Worm (Caenorhabditis elegans): ENCODE measurements around the gene nas-23.

The nas-23 gene

DNA sequence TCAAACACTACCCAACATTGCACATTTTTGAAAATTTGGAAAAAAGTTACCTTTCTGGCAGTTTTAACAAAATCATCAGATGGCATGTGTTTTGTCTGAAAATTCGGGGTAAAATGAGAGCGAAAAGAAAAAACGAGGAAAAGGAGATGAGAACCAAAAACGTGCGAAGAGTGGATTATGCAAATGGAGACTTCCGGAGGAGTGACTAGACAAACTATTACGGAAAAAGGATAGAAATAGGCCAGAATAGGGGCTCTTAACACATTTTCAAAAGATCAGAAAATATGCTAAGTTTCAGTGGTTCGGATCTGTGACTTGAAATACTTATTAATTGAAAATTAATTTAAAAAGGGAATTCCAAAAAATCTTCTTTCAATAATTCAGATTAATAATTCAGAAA is 5.9 kb upstream of the nas-23 start, which contains the start of gene srab-14:
TSS of gene srab-14 (minus strand) at position 101 of the 400 bp plus-strand sequence.
- TF ChIP-seq nfyb-1 (GFP tag; IDR thresholded peaks at IDR 0.05) (no peak), ama-1 (optimal IDR thresholded peaks at IDR 0.05) (no peak), ama-1 (GFP tag; optimal IDR thresholded peaks at IDR 0.05) (no peak), cebp-2 (GFP tag; IDR thresholded peaks at IDR 0.05) (no peak)

DNA sequence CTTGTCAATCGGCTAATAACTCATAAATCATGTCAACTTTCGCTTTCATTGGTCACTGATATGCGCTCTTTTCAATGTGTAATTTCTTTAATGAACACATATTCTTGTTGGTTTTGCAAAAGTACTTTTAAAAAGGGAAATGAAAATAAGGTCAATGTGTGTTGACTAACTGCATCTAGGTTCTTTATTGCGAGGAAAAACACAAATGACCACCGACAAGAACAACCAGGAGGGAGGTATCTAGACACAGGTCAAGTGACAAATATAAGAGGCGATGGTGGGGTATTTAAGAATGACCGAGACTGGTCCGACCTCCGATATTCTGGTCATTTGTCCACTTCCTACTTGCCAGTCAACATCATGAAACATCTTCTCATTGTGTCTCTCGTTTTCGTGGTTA is 2.6 kb upstream of the nas-23 start, which contains the start of gene spi-1:
TSS of gene spi-1 (plus strand) at position 178 of the 400 bp plus-strand sequence.
- TF ChIP-seq cebp-2 (GFP tag; IDR thresholded peaks at IDR 0.05) = no peak
- no peak for TF ChIP-seq F33H1.4 (GFP tag; IDR thresholded peaks at IDR 0.05)
- TF ChIP-seq ceh-27 (GFP tag; optimal IDR thresholded peaks at IDR 0.05) = no peak
- TF ChIP-seq F55B11.4 (tag; optimal IDR thresholded peaks at IDR 0.05; ENCODE audit: borderline replicate concordance, insufficient read depth) = no peak
- TF ChIP-seq madf-3 (GFP tag; IDR thresholded peaks at IDR 0.05) = no peak
- no peak for TF ChIP-seq dpl-1 (GFP tag; optimal IDR thresholded peaks at IDR 0.05)
- no peak for TF ChIP-seq K12H6.12 (tag; optimal IDR thresholded peaks at IDR 0.05)
- no peak for TF ChIP-seq ccch-3 (GFP tag; optimal IDR thresholded peaks at IDR 0.05)
- no peak for TF ChIP-seq lag-1 (GFP tag; IDR thresholded peaks at IDR 0.05)
- TF ChIP-seq D2030.7 (GFP tag; IDR thresholded peaks at IDR 0.05) = no peak
- TF ChIP-seq attf-6 (GFP tag; IDR thresholded peaks at IDR 0.05) = no peak
- TF ChIP-seq ama-1 (optimal IDR thresholded peaks at IDR 0.05) = no peak
- no peak for TF ChIP-seq ama-1 (GFP tag; optimal IDR thresholded peaks at IDR 0.05)
- TF ChIP-seq mes-4 (tag; optimal IDR thresholded peaks at IDR 0.05) = no peak
- no peak for TF ChIP-seq nhr-90 (tag; optimal IDR thresholded peaks at IDR 0.05)
- TF ChIP-seq C17E4.6 (GFP tag; IDR thresholded peaks at IDR 0.05) = no peak
- TF ChIP-seq ztf-3 (GFP tag; optimal IDR thresholded peaks at IDR 0.05) = no peak
- no peak for TF ChIP-seq lin-40 (tag; optimal IDR thresholded peaks at IDR 0.05)
- TF ChIP-seq F49E8.2 (tag; optimal IDR thresholded peaks at IDR 0.05; ENCODE audit: insufficient read depth) = no peak

DNA sequence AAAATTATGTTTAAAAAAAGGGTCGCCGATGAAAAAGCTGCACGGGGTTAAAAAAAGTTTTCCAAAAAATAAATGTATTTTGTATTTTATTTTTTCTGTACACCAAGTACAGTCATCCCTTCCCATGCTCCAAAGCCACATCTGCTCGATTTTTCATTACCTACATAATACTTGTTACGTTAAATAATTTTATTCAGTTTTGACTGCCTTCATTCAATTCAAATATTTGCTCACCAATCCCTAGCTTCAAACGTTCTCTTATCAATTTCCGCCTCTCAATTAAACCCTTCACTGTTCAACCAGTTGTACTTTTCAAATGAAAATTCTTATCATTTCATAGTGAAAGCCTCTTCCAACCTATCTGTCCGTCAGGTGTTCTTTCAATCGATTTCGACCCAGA is 656 bp upstream of the nas-23 start, which contains the start of gene R10H1.1:
TSS of gene R10H1.1 (plus strand) at position 301 of the 400 bp plus-strand sequence.
- TF ChIP-seq ceh-100 (GFP tag; IDR thresholded peaks at IDR 0.05) = no peak

DNA sequence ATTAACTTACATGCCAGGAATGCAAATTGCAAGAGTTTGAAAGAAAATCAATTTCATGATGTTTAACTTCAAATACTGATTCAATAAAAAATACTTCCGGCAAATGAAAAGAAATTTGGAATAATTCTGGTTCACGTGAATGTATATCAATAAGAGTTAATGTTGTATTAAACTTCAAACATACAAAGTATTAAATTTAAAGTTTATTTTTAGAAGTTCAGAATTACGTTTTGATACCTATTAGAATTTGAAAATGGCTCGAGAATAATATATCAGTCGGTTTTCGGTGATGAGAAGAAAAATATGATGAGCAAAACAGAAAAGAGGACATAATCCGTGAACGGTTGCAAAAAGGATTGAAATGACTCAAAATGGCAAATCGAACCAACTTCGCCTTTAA is 3.9 kb downstream of the nas-23 start, which contains the start of gene D1022.9:
TSS of gene D1022.9 (minus strand) at position 101 of the 400 bp plus-strand sequence.
- no peak for TF ChIP-seq mcd-1 (GFP tag; IDR thresholded peaks at IDR 0.05)
- TF ChIP-seq Y53G8AR.9 (GFP tag; conservative IDR thresholded peaks at IDR 0.05) = no peak
- no peak for TF ChIP-seq bed-2 (GFP tag; IDR thresholded peaks at IDR 0.05)

DNA sequence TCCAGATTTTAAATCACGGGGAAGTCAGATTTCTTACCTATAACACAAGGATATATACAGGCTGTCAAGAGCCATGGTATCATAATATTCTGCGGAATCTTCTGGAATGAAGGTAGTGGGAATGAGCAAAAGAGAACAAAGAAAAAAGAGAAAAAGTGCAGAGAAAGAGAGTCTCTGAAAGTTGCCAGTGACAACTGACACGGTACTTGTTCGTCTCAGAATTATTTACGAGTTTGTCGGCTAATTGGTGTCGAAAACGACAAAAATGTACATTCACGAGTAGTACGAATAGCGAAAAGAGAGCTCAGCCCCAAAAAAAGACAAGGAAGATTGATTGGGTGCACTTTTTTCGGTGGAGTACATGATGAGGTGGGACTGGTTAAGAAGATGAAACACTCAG is 10.5 kb downstream of the nas-23 start, which contains the start of gene cah-2:
TSS of gene cah-2 (minus strand) at position 101 of the 400 bp plus-strand sequence.
- no peak for TF ChIP-seq K12H6.12 (tag; optimal IDR thresholded peaks at IDR 0.05)
- no peak for TF ChIP-seq pbrm-1 (GFP tag; IDR thresholded peaks at IDR 0.05)
- no peak for TF ChIP-seq lin-26 (GFP tag; IDR thresholded peaks at IDR 0.05)
- TF ChIP-seq ztf-3 (GFP tag; optimal IDR thresholded peaks at IDR 0.05) = no peak
- TF ChIP-seq hlh-26 (GFP tag; conservative IDR thresholded peaks at IDR 0.05) = no peak

DNA sequence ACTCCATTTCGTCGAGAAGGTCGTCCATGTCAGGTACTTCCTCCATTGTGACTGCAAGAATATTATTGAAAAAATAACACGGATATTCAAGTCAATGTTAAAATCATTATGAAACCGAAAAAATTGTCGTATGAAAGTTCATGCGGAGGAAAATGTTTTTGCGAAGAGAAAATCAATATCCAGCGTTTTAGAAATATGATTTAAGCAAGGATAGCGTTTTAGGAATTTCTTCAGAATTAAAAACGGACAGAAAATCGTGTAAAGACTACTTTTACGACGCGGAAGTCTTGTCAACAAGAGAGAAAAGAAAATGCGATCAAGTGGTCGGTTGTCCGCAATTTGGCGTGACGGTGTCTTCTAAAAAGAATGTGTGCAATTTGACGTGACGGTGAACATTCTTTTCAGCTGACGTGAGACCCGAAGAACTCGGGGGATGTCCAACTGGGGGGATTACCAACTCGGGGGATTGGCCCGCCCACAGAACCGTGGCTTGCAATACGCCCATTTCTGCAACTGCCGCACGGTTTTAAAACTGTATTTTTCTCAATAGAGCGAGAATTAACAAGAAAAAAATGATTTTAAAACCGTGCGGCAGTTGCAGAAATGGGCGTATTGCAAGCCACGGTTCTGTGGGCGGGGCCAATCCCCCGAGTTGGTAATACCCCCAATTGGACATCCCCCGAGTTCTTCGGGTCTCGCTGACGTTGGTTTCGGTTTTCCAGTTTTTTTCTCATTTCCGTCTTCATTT is 14.8 kb downstream of the nas-23 start, which contains the start of the genes aka-1 and ubc-6:
TSS of gene aka-1 (minus strand) at position 51 of the 748 bp plus-strand sequence.
TSS of gene ubc-6 (plus strand) at position 701 of the 748 bp plus-strand sequence.
- TF ChIP-seq repo-1 (tag; optimal IDR thresholded peaks at IDR 0.05) (peak; percentile 22), dpl-1 (GFP tag; optimal IDR thresholded peaks at IDR 0.05) (peak; percentile 34), madf-10 (tag; optimal IDR thresholded peaks at IDR 0.05) (peak; percentile 91), ZK185.1 (tag; optimal IDR thresholded peaks at IDR 0.05; ENCODE audit: poor library complexity, severe bottlenecking) (peak; percentile 77), lin-54 (GFP tag; optimal IDR thresholded peaks at IDR 0.05) (peak; percentile 89), D2030.7 (GFP tag; IDR thresholded peaks at IDR 0.05) (peak; percentile 98), ztf-6 (GFP tag; IDR thresholded peaks at IDR 0.05) (peak; percentile 91), cebp-1 (GFP tag; IDR thresholded peaks at IDR 0.05) (peak; percentile 80), cebp-1 (tag; optimal IDR thresholded peaks at IDR 0.05) (peak; percentile 91), tlf-1 (GFP tag; optimal IDR thresholded peaks at IDR 0.05) (peak; percentile 89), ztf-18 (tag; optimal IDR thresholded peaks at IDR 0.05) (peak; percentile 88), snpc-4 (GFP tag; optimal IDR thresholded peaks at IDR 0.05) (peak; percentile 54), snpc-4 (tag; optimal IDR thresholded peaks at IDR 0.05) (peak; percentile 36 to 84 (median 70)), B0336.3 (GFP tag; IDR thresholded peaks at IDR 0.05) (peak; percentile 91), sptf-2 (GFP tag; optimal IDR thresholded peaks at IDR 0.05) (no peak)

All from whole organism, young adult.